Worm (Caenorhabditis elegans): ENCODE measurements around the gene T22G5.3.
A peak's percentile ranks its signal among the peaks of the same experiment; 100 is the strongest.

The T22G5.3 gene

ce11 chrV:13908120-13908915 lies 27.6 kb downstream of the T22G5.3 start:
- TF ChIP-seq fos-1 (tag; optimal IDR thresholded peaks at IDR 0.05) (no peak), alr-1 (tag; optimal IDR thresholded peaks at IDR 0.05) (no peak), lin-39 (tag; optimal IDR thresholded peaks at IDR 0.05) (no peak), nhr-237 (tag; optimal IDR thresholded peaks at IDR 0.05) (no peak), elt-3 (tag; optimal IDR thresholded peaks at IDR 0.05) (no peak), nhr-25 (tag; optimal IDR thresholded peaks at IDR 0.05) (no peak), nhr-12 (tag; optimal IDR thresholded peaks at IDR 0.05) (no peak), snpc-4 (tag; optimal IDR thresholded peaks at IDR 0.05) (no peak), elt-1 (tag; optimal IDR thresholded peaks at IDR 0.05) (no peak), blmp-1 (tag; optimal IDR thresholded peaks at IDR 0.05; ENCODE audit: insufficient read depth) (no peak), ceh-82 (tag; optimal IDR thresholded peaks at IDR 0.05) (no peak), mab-5 (tag; optimal IDR thresholded peaks at IDR 0.05) (no peak), ztf-1 (GFP tag; conservative IDR thresholded peaks at IDR 0.05) (no peak), mdl-1 (tag; optimal IDR thresholded peaks at IDR 0.05) (no peak), egl-27 (tag; optimal IDR thresholded peaks at IDR 0.05) (no peak), sma-3 (GFP tag; optimal IDR thresholded peaks at IDR 0.05) (no peak), nhr-11 (tag; optimal IDR thresholded peaks at IDR 0.05) (no peak), unc-39 (tag; optimal IDR thresholded peaks at IDR 0.05) (no peak), nhr-77 (tag; optimal IDR thresholded peaks at IDR 0.05) (no peak), ama-1 (optimal IDR thresholded peaks at IDR 0.05) (peak; percentile 92), nhr-6 (tag; optimal IDR thresholded peaks at IDR 0.05) (no peak), nhr-23 (tag; optimal IDR thresholded peaks at IDR 0.05) (no peak), lin-11 (tag; optimal IDR thresholded peaks at IDR 0.05) (no peak), sma-9 (GFP tag; optimal IDR thresholded peaks at IDR 0.05) (peak; percentile 8), sma-9 (tag; optimal IDR thresholded peaks at IDR 0.05) (no peak), mbf-1 (tag; optimal IDR thresholded peaks at IDR 0.05) (no peak), unc-55 (GFP tag; optimal IDR thresholded peaks at IDR 0.05) (no peak), unc-62 (GFP tag; optimal IDR thresholded peaks at IDR 0.05) (no peak), ztf-11 (tag; optimal IDR thresholded peaks at IDR 0.05) (no peak), gmeb-1 (tag; optimal IDR thresholded peaks at IDR 0.05) (no peak), skn-1 (tag; optimal IDR thresholded peaks at IDR 0.05) (no peak), crh-2 (tag; optimal IDR thresholded peaks at IDR 0.05) (no peak), sem-4 (tag; optimal IDR thresholded peaks at IDR 0.05) (no peak), C34F6.9 (tag; optimal IDR thresholded peaks at IDR 0.05) (no peak), Y55F3AM.14 (GFP tag; optimal IDR thresholded peaks at IDR 0.05) (peak; percentile 29), zag-1 (tag; optimal IDR thresholded peaks at IDR 0.05) (no peak), lsy-2 (tag; optimal IDR thresholded peaks at IDR 0.05) (peak in 1 of 2 experiments; percentile 38), aly-2 (tag; optimal IDR thresholded peaks at IDR 0.05) (no peak), peb-1 (tag; optimal IDR thresholded peaks at IDR 0.05) (no peak), ceh-16 (tag; optimal IDR thresholded peaks at IDR 0.05) (no peak), ztf-4 (tag; optimal IDR thresholded peaks at IDR 0.05) (peak; percentile 66), nhr-10 (tag; optimal IDR thresholded peaks at IDR 0.05) (no peak)

ce11 chrV:13908916-13909176 lies 28.1 kb downstream of the T22G5.3 start, which contains the start of gene C06B3.6:
C06B3.6 (minus strand) TSS chrV:13908967.
- no peak for TF ChIP-seq crh-2 (tag; optimal IDR thresholded peaks at IDR 0.05)
- no peak for TF ChIP-seq nhr-6 (tag; optimal IDR thresholded peaks at IDR 0.05)
- no peak for TF ChIP-seq Y55F3AM.14 (GFP tag; optimal IDR thresholded peaks at IDR 0.05)
- no peak for TF ChIP-seq nhr-237 (tag; optimal IDR thresholded peaks at IDR 0.05)
- TF ChIP-seq unc-62 (GFP tag; optimal IDR thresholded peaks at IDR 0.05) = no peak
- TF ChIP-seq lin-13 (GFP tag; optimal IDR thresholded peaks at IDR 0.05) = no peak
- TF ChIP-seq ztf-1 (GFP tag; conservative IDR thresholded peaks at IDR 0.05) = no peak
- no peak for TF ChIP-seq nhr-12 (tag; optimal IDR thresholded peaks at IDR 0.05)
- TF ChIP-seq ceh-16 (tag; optimal IDR thresholded peaks at IDR 0.05) = no peak
- no peak for TF ChIP-seq elt-3 (tag; optimal IDR thresholded peaks at IDR 0.05)
- no peak for TF ChIP-seq mdl-1 (tag; optimal IDR thresholded peaks at IDR 0.05)
- TF ChIP-seq snpc-4 (tag; optimal IDR thresholded peaks at IDR 0.05) = no peak
